Worm (Caenorhabditis elegans) whole organism, L3 larva: ENCODE data around the gene F54C9.14.
A peak's percentile ranks its signal among the peaks of the same experiment; 100 is the strongest.

ENCODE experiments used
- fkh-2 ChIP-seq: fragments of 150-350 bp; optimal IDR thresholded peaks from 2 replicates; lab custom pipeline; 2014; ENCODE audit warnings: missing biosample characterization, missing genetic modification reagents, missing genetic modification characterization
- jun-1 ChIP-seq: fragments of 150-350 bp; optimal IDR thresholded peaks from 2 replicates; lab custom pipeline; 2014; ENCODE audit warnings: missing biosample characterization, missing genetic modification reagents, missing genetic modification characterization
- lin-15B ChIP-seq: fragments of 150-350 bp; optimal IDR thresholded peaks from 2 replicates; lab custom pipeline; 2014; ENCODE audit warnings: missing biosample characterization, missing genetic modification characterization
- nfya-1 ChIP-seq: sonication (generic microtip); optimal IDR thresholded peaks from 2 replicates; lab custom pipeline; 2017; ENCODE audit warnings: missing genetic modification characterization, mild to moderate bottlenecking, missing compliant biosample characterization, antibody characterized with exemption, moderate library complexity; ENCODE audit not compliant: insufficient read depth
- nhr-11 ChIP-seq: fragments of 150-350 bp; optimal IDR thresholded peaks from 2 replicates; lab custom pipeline; 2014; ENCODE audit warnings: missing biosample characterization, missing genetic modification characterization
- nhr-12 ChIP-seq: fragments of 150-350 bp; optimal IDR thresholded peaks from 2 replicates; lab custom pipeline; 2014; ENCODE audit warnings: missing biosample characterization, missing genetic modification characterization
- nhr-23 ChIP-seq: fragments of 150-350 bp; optimal IDR thresholded peaks from 2 replicates; lab custom pipeline; 2014; ENCODE audit warnings: missing biosample characterization, missing genetic modification reagents, missing genetic modification characterization
- nhr-28 ChIP-seq: fragments of 150-350 bp; optimal IDR thresholded peaks from 2 replicates; lab custom pipeline; 2014; ENCODE audit warnings: missing biosample characterization, missing genetic modification characterization
- skn-1 ChIP-seq: fragments of 150-350 bp; optimal IDR thresholded peaks from 2 replicates; lab custom pipeline; 2014; ENCODE audit warnings: missing biosample characterization, missing genetic modification characterization
- unc-62 ChIP-seq: fragments of 150-350 bp; sonication (generic microtip); optimal IDR thresholded peaks from 4 replicates; lab custom pipeline; 2014; ENCODE audit warnings: missing biosample characterization, missing genetic modification reagents, missing genetic modification characterization

ce11 chrII:8529176-8529698, 32.9 kb upstream of the F54C9.14 start:
- TF ChIP-seq unc-62 (no peak), lin-15B (tag; lab: Kevin White, UChicago) (no peak), skn-1 (tag; lab: Kevin White, UChicago) (no peak), nhr-11 (tag; lab: Kevin White, UChicago) (no peak), fkh-2 (tag; lab: Kevin White, UChicago) (no peak), jun-1 (tag; lab: Kevin White, UChicago) (no peak), nhr-28 (tag; lab: Kevin White, UChicago) (no peak), nhr-23 (tag; lab: Kevin White, UChicago) (peak; percentile 11), nfya-1 (tag; lab: Kevin White, UChicago) (no peak), nhr-12 (no peak)
